Worm (Caenorhabditis elegans): ENCODE measurements around the gene ssp-35.

ce11 chrV:12291587-12291986 is 28.0 kb upstream of the ssp-35 start, which contains the start of the genes srpa-68 and srh-16:
- no peak for TF ChIP-seq nhr-76 (tag; optimal IDR thresholded peaks at IDR 0.05)
- TF ChIP-seq M03D4.4 (tag; optimal IDR thresholded peaks at IDR 0.05), result peak; percentile 81
- no peak for TF ChIP-seq nhr-28 (tag; optimal IDR thresholded peaks at IDR 0.05)
- no peak for TF ChIP-seq blmp-1 (tag; optimal IDR thresholded peaks at IDR 0.05)
- no peak for TF ChIP-seq nhr-12 (tag; optimal IDR thresholded peaks at IDR 0.05)
- TF ChIP-seq pha-4 (tag; optimal IDR thresholded peaks at IDR 0.05), result peak; percentile 74
- TF ChIP-seq hlh-1 (tag; optimal IDR thresholded peaks at IDR 0.05), result peak; percentile 38
- peak; percentile 23 for TF ChIP-seq unc-120 (tag; optimal IDR thresholded peaks at IDR 0.05; ENCODE audit: poor library complexity, severe bottlenecking)
- TF ChIP-seq drap-1 (GFP tag; optimal IDR thresholded peaks at IDR 0.05), result peak; percentile 76
